Fruit fly (Drosophila melanogaster): ENCODE data around the gene Grip91.

- no peak for TF ChIP-seq CTCF (optimal IDR thresholded peaks at IDR 0.05)
- TF ChIP-seq CG8478 (optimal IDR thresholded peaks at IDR 0.05) = no peak
Measured at dm6 chrX:13764397-13765119, 20.1 kb upstream of the Grip91 start.

Measured in S2 (cell line).